Worm (Caenorhabditis elegans): ENCODE measurements around the gene F18E9.3.
"Not testable (repeated sequence)": the region's sequence is repeated elsewhere in the genome, so short reads cannot be mapped to it uniquely, and the experiment has no call there.

F18E9.3 gene

ce11 chrX:8585837-8586236, at the start of gene F18E9.3:
F18E9.3 (plus strand) TSS chrX:8586147.
- no peak for TF ChIP-seq unc-62 (GFP tag; optimal IDR thresholded peaks at IDR 0.05)

ce11 chrX:8536791-8537190, 49.2 kb upstream of the F18E9.3 start, which contains the start of gene nspc-3:
nspc-3 (plus strand) TSS chrX:8537091.
- TF ChIP-seq unc-62 (GFP tag; optimal IDR thresholded peaks at IDR 0.05) = no peak

ce11 chrX:8538262-8538776, 47.6 kb upstream of the F18E9.3 start, which contains the start of the genes nspc-4 and nspc-5:
nspc-4 (minus strand) TSS chrX:8538362.
nspc-5 (plus strand) TSS chrX:8538726.
- not testable (repeated sequence) for TF ChIP-seq unc-62 (GFP tag; optimal IDR thresholded peaks at IDR 0.05)

- TF ChIP-seq unc-62 (GFP tag; optimal IDR thresholded peaks at IDR 0.05) = not testable (repeated sequence)
Measured at ce11 chrX:8541562-8541961, 44.4 kb upstream of the F18E9.3 start, which contains the start of gene nspc-7. nspc-7 (plus strand) TSS chrX:8541862.

- TF ChIP-seq unc-62 (GFP tag; optimal IDR thresholded peaks at IDR 0.05) = no peak
Measured at ce11 chrX:8545971-8546442, 39.9 kb upstream of the F18E9.3 start, which contains the start of gene sdha-1. sdha-1 (minus strand) TSS chrX:8546021.

- no peak for TF ChIP-seq unc-62 (GFP tag; optimal IDR thresholded peaks at IDR 0.05)
Measured at ce11 chrX:8549026-8549425, 36.9 kb upstream of the F18E9.3 start, which contains the start of gene D2021.4. D2021.4 (minus strand) TSS chrX:8549073.

ce11 chrX:8550099-8550498, 35.8 kb upstream of the F18E9.3 start:
- TF ChIP-seq unc-62 (GFP tag; optimal IDR thresholded peaks at IDR 0.05) = no peak

- TF ChIP-seq unc-62 (GFP tag; optimal IDR thresholded peaks at IDR 0.05) = no peak
Measured at ce11 chrX:8551687-8552327, 34.1 kb upstream of the F18E9.3 start, which contains the start of gene dhhc-14. dhhc-14 (plus strand) TSS chrX:8552277.

- no peak for TF ChIP-seq unc-62 (GFP tag; optimal IDR thresholded peaks at IDR 0.05)
Measured at ce11 chrX:8554029-8554428, 31.9 kb upstream of the F18E9.3 start.

ce11 chrX:8556614-8557196, 29.2 kb upstream of the F18E9.3 start, which contains the start of gene utx-1:
utx-1 (plus strand) TSS chrX:8557146.
- no peak for TF ChIP-seq unc-62 (GFP tag; optimal IDR thresholded peaks at IDR 0.05)

- TF ChIP-seq unc-62 (GFP tag; optimal IDR thresholded peaks at IDR 0.05) = no peak
Measured at ce11 chrX:8562586-8562985, 23.4 kb upstream of the F18E9.3 start.

- no peak for TF ChIP-seq unc-62 (GFP tag; optimal IDR thresholded peaks at IDR 0.05)
Measured at ce11 chrX:8563663-8564450, 22.1 kb upstream of the F18E9.3 start.

ce11 chrX:8564451-8564795, 21.5 kb upstream of the F18E9.3 start:
- TF ChIP-seq unc-62 (GFP tag; optimal IDR thresholded peaks at IDR 0.05) = no peak

ce11 chrX:8565810-8566416, 20.0 kb upstream of the F18E9.3 start:
- TF ChIP-seq unc-62 (GFP tag; optimal IDR thresholded peaks at IDR 0.05) = no peak

- TF ChIP-seq unc-62 (GFP tag; optimal IDR thresholded peaks at IDR 0.05) = no peak
Measured at ce11 chrX:8566521-8567032, 19.4 kb upstream of the F18E9.3 start.
